Worm (Caenorhabditis elegans) whole organism, L4/young adult: Measurements from ENCODE around the gene idh-2.

ENCODE experiments used
- W03F9.2 ChIP-seq: fragments of 150-350 bp; optimal IDR thresholded peaks from 2 replicates; lab custom pipeline; 2014; ENCODE audit warnings: missing biosample characterization, missing genetic modification characterization
- dao-5 ChIP-seq: sonication (generic microtip); optimal IDR thresholded peaks from 2 replicates; lab custom pipeline; 2016; ENCODE audit warnings: missing genotype, missing genetic modification characterization, moderate library complexity, missing compliant biosample characterization
- him-1 ChIP-seq: sonication (generic microtip); optimal IDR thresholded peaks from 2 replicates; lab custom pipeline; 2016; ENCODE audit warnings: missing genotype, missing genetic modification reagents, missing genetic modification characterization, missing compliant biosample characterization

Gene idh-2

DNA sequence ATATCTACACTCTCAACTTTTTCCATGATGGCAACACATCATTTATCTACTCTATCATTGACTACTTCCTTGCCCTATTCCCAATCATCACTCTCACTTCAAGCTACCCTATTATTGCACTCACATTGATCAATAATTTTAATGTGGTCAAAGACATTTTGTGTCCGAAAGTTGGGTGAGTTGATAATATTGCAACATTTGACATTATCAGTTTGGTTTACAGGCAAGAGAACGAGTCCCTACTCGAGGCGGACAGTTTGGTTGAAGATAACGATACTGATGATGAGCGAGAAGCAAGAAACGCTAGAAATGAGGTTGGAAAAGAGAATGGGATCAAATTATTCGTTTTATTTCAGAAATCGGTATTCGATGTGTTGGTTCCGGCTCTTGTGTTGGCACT, 48.9 kb downstream of the idh-2 start:
- TF ChIP-seq W03F9.2 (tag; lab: Kevin White, UChicago) = no peak
- TF ChIP-seq him-1 (tag; lab: Kevin White, UChicago) = no peak
- no peak for TF ChIP-seq dao-5

DNA sequence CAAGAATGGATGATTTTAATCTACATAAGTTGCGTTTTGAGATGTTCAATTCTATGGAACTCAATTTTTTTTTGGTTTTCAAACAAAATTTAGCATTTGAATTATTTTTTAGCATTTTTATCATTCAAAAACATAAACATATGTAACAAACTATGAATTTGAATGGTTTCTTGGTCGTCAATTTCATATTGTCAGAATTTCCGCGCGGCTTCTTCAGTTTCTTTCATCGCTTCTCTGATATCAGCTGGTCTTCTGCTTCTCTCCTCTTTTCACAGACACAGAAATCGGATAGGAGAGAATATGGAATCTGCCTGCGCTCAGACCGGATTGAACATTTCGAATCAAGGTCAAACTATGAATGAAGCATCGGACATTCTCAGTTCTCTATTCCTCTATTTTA, 50.9 kb downstream of the idh-2 start, which contains the start of gene C03A3.9:
C03A3.9 (plus strand) TSS at position 301 of the 400 bp plus-strand sequence.
- TF ChIP-seq him-1 (tag; lab: Kevin White, UChicago) (no peak), W03F9.2 (tag; lab: Kevin White, UChicago) (no peak), dao-5 (no peak)
